Fruit fly (Drosophila melanogaster): ENCODE data around the gene rtp.

The rtp gene

DNA sequence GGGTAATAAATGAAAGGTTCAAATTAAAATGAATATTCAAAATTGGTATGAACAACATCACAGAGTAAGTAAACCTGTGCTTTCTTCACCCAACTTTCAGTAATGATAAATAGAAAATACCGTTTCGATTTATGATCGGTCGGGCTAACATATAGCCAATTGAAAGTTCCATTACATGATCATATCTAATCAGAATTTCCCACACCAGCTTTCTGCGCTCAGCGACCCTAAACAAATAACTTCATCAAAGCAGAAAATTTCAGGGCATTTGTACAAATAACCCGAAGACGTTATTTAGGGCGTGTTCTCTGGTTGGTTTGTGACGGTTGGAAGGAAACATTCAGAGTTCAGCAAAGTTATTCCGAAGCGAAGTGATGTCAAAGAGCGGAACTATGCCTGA lies 33.3 kb downstream of the rtp start (continued):
- TF ChIP-seq grn (GFP tag; optimal IDR thresholded peaks at IDR 0.05) (peak; percentile 21), Hr39 (optimal IDR thresholded peaks at IDR 0.05) (no peak), Mes4 (GFP tag; optimal IDR thresholded peaks at IDR 0.05) (no peak), CG8290 (GFP tag; optimal IDR thresholded peaks at IDR 0.05) (no peak), CG8290 (tag; optimal IDR thresholded peaks at IDR 0.05) (no peak), CG7745 (tag; optimal IDR thresholded peaks at IDR 0.05) (peak; percentile 8), psq (GFP tag; optimal IDR thresholded peaks at IDR 0.05) (no peak), CG15073 (GFP tag; optimal IDR thresholded peaks at IDR 0.05) (no peak), CG32532 (GFP tag; IDR thresholded peaks at IDR 0.05) (no peak), her (GFP tag; optimal IDR thresholded peaks at IDR 0.05) (no peak), Dll (GFP tag; IDR thresholded peaks at IDR 0.05; ENCODE audit: partially characterized antibody) (no peak), da (GFP tag; optimal IDR thresholded peaks at IDR 0.05) (no peak), CG15696 (tag; optimal IDR thresholded peaks at IDR 0.05) (no peak), Hr78 (GFP tag; optimal IDR thresholded peaks at IDR 0.05) (peak in 1 of 2 experiments; percentile 51), CG10321 (GFP tag; IDR thresholded peaks at IDR 0.05) (no peak), dmrt11E (tag; optimal IDR thresholded peaks at IDR 0.05) (no peak), CG14441 (GFP tag; IDR thresholded peaks at IDR 0.05) (no peak), dan (GFP tag; IDR thresholded peaks at IDR 0.05) (no peak), sens (GFP tag) (peak; percentile 79), Deaf1 (tag; optimal IDR thresholded peaks at IDR 0.05) (no peak), Lim3 (GFP tag; IDR thresholded peaks at IDR 0.05) (no peak), CG1647 (GFP tag; optimal IDR thresholded peaks at IDR 0.05) (no peak), emc (GFP tag; optimal IDR thresholded peaks at IDR 0.05) (no peak), MBD-R2 (GFP tag; IDR thresholded peaks at IDR 0.05) (no peak), CG11456 (GFP tag; IDR thresholded peaks at IDR 0.05) (no peak), toy (GFP tag; IDR thresholded peaks at IDR 0.05) (no peak), wor (GFP tag; IDR thresholded peaks at IDR 0.05) (no peak), scrt (GFP tag; optimal IDR thresholded peaks at IDR 0.05) (no peak), ci (GFP tag; IDR thresholded peaks at IDR 0.05) (no peak), yki (optimal IDR thresholded peaks at IDR 0.05) (no peak), az2 (GFP tag; optimal IDR thresholded peaks at IDR 0.05) (no peak), CG2199 (GFP tag; IDR thresholded peaks at IDR 0.05) (no peak), schlank (tag; optimal IDR thresholded peaks at IDR 0.05) (no peak), abd-A (tag; optimal IDR thresholded peaks at IDR 0.05) (no peak), ro (GFP tag; IDR thresholded peaks at IDR 0.05) (no peak), Nf-YB (GFP tag; optimal IDR thresholded peaks at IDR 0.05) (peak; percentile 24), CG14860 (GFP tag; IDR thresholded peaks at IDR 0.05; ENCODE audit: partially characterized antibody) (no peak), CG1024 (GFP tag; IDR thresholded peaks at IDR 0.05) (0 out of 2 replicates have a peak, but pooled peaks have one; percentile 7), Pdp1 (GFP tag; optimal IDR thresholded peaks at IDR 0.05) (peak in 1 of 2 experiments; percentile 13), ind (GFP tag; optimal IDR thresholded peaks at IDR 0.05) (no peak), slou (GFP tag; optimal IDR thresholded peaks at IDR 0.05) (no peak), CG15011 (GFP tag; optimal IDR thresholded peaks at IDR 0.05) (no peak), slbo (GFP tag; IDR thresholded peaks at IDR 0.05) (no peak), ssp (GFP tag; IDR thresholded peaks at IDR 0.05) (no peak), CG1792 (GFP tag; optimal IDR thresholded peaks at IDR 0.05) (no peak), CG43689 (GFP tag; IDR thresholded peaks at IDR 0.05) (no peak), so (GFP tag; IDR thresholded peaks at IDR 0.05) (no peak), ac (GFP tag; optimal IDR thresholded peaks at IDR 0.05) (no peak), Rx (GFP tag; IDR thresholded peaks at IDR 0.05) (no peak), ash1 (GFP tag; optimal IDR thresholded peaks at IDR 0.05) (no peak), esg (GFP tag; conservative IDR thresholded peaks at IDR 0.05) (no peak), lbe (GFP tag; optimal IDR thresholded peaks at IDR 0.05) (no peak), chinmo (GFP tag; IDR thresholded peaks at IDR 0.05; ENCODE audit: partially characterized antibody) (0 out of 4 replicates have a peak, but pooled peaks have one; percentile 51), gem (tag; optimal IDR thresholded peaks at IDR 0.05) (no peak)
